Fruit fly (Drosophila melanogaster) whole organism, pupa: ENCODE results near the gene sesB.

ENCODE experiments used
- CG10348 ChIP-seq: fragments of 200-800 bp; sonication (Bioruptor generic); IDR thresholded peaks from 2 replicates; pipeline ENCODE4 v1.3.6; 2022; ENCODE audit warnings: missing biosample characterization, missing genetic modification characterization
- CG12605 ChIP-seq: fragments of 200-800 bp; sonication (Bioruptor generic); IDR thresholded peaks from 2 replicates; pipeline ENCODE4 v1.3.6; 2022; ENCODE audit warnings: missing biosample characterization, missing genetic modification characterization
- CG13204 ChIP-seq: fragments of 200-800 bp; sonication (Bioruptor generic); optimal IDR thresholded peaks from 2 replicates; lab custom pipeline; 2018; ENCODE audit warnings: missing biosample characterization, mild to moderate bottlenecking, missing genetic modification characterization, moderate library complexity
- CG14655 ChIP-seq: fragments of 200-800 bp; sonication (Bioruptor generic); optimal IDR thresholded peaks from 3 replicates; lab custom pipeline; 2017; ENCODE audit warnings: mild to moderate bottlenecking, missing biosample characterization, missing genetic modification reagents, missing genetic modification characterization
- CG15710 ChIP-seq: fragments of 200-800 bp; sonication (Bioruptor generic); optimal IDR thresholded peaks from 2 replicates; lab custom pipeline; 2018; ENCODE audit warnings: missing biosample characterization, mild to moderate bottlenecking, missing genetic modification characterization, moderate library complexity
- CG17806 ChIP-seq: fragments of 200-800 bp; sonication (Bioruptor generic); optimal IDR thresholded peaks from 2 replicates; lab custom pipeline; 2018; ENCODE audit warnings: missing biosample characterization, mild to moderate bottlenecking, missing genetic modification characterization, moderate library complexity
- CG32121 ChIP-seq: fragments of 200-800 bp; sonication (Bioruptor generic); IDR thresholded peaks from 2 replicates; pipeline ENCODE4 v1.3.6; 2022; ENCODE audit warnings: missing biosample characterization, missing genetic modification characterization
- CG34367 ChIP-seq: fragments of 200-800 bp; sonication (Bioruptor generic); optimal IDR thresholded peaks from 2 replicates; lab custom pipeline; 2018; ENCODE audit warnings: missing biosample characterization, mild to moderate bottlenecking, missing genetic modification characterization
- CG4496 ChIP-seq: fragments of 200-800 bp; sonication (Bioruptor generic); IDR thresholded peaks from 3 replicates; pipeline ENCODE4 v1.3.6; 2022; ENCODE audit warnings: missing biosample characterization, missing genetic modification characterization
- CG8159 ChIP-seq: fragments of 200-800 bp; sonication (Bioruptor generic); optimal IDR thresholded peaks from 3 replicates; lab custom pipeline; 2018; ENCODE audit warnings: missing biosample characterization, mild to moderate bottlenecking, missing genetic modification characterization, moderate library complexity
- CG8301 ChIP-seq: fragments of 200-800 bp; sonication (Bioruptor generic); optimal IDR thresholded peaks from 2 replicates; lab custom pipeline; 2018; ENCODE audit warnings: missing biosample characterization, mild to moderate bottlenecking, missing genetic modification characterization
- CG9948 ChIP-seq: fragments of 200-800 bp; sonication (Bioruptor generic); optimal IDR thresholded peaks from 2 replicates; lab custom pipeline; 2018; ENCODE audit warnings: missing biosample characterization, mild to moderate bottlenecking, missing genetic modification characterization, moderate library complexity
- D1 ChIP-seq: fragments of 200-800 bp; sonication (Bioruptor generic); optimal IDR thresholded peaks from 2 replicates; lab custom pipeline; 2018; ENCODE audit warnings: missing biosample characterization, mild to moderate bottlenecking, missing genetic modification characterization, moderate library complexity
- EcR ChIP-seq: fragments of 200-800 bp; sonication (Bioruptor generic); optimal IDR thresholded peaks from 3 replicates; lab custom pipeline; 2019; ENCODE audit warnings: missing biosample characterization, missing genetic modification characterization, mild to moderate bottlenecking, moderate library complexity, missing genetic modification reagents
- Ets98B ChIP-seq: fragments of 200-800 bp; sonication (Bioruptor generic); IDR thresholded peaks from 2 replicates; pipeline ENCODE4 v1.3.6; 2022; ENCODE audit warnings: missing biosample characterization, missing genetic modification characterization
- Pif1A ChIP-seq: fragments of 200-800 bp; sonication (Bioruptor generic); optimal IDR thresholded peaks from 3 replicates; lab custom pipeline; 2016; ENCODE audit warnings: missing biosample characterization, missing genetic modification characterization
- Pif1B ChIP-seq: fragments of 200-800 bp; sonication (Bioruptor generic); optimal IDR thresholded peaks from 3 replicates; lab custom pipeline; 2016; ENCODE audit warnings: missing biosample characterization, missing genetic modification characterization
- Snoo ChIP-seq: fragments of 200-800 bp; sonication (Bioruptor generic); optimal IDR thresholded peaks from 3 replicates; lab custom pipeline; 2017; ENCODE audit warnings: missing biosample characterization, mild to moderate bottlenecking, missing genetic modification characterization, inconsistent platforms
- fd96Ca ChIP-seq: fragments of 200-800 bp; sonication (Bioruptor generic); IDR thresholded peaks from 3 replicates; pipeline ENCODE4 v1.3.6; 2022; ENCODE audit warnings: missing biosample characterization, missing genetic modification characterization
- gl ChIP-seq: fragments of 200-800 bp; sonication (Bioruptor generic); optimal IDR thresholded peaks from 2 replicates; lab custom pipeline; 2018; ENCODE audit warnings: missing biosample characterization, mild to moderate bottlenecking, missing genetic modification characterization
- rn ChIP-seq: fragments of 200-800 bp; sonication (Bioruptor generic); IDR thresholded peaks from 2 replicates; pipeline ENCODE4 v1.3.6; 2022; ENCODE audit warnings: missing biosample characterization, missing genetic modification characterization

Gene sesB

dm6 chrX:10815511-10816080, 28.8 kb upstream of the sesB start:
- TF ChIP-seq Snoo (no peak), Pif1A (GFP tag; lab: Kevin White, UChicago) (no peak), CG12605 (no peak), CG17806 (tag; lab: Kevin White, UChicago) (no peak), CG14655 (GFP tag; lab: Kevin White, UChicago) (no peak), CG13204 (GFP tag; lab: Kevin White, UChicago) (no peak), gl (tag; lab: Kevin White, UChicago) (no peak), CG32121 (GFP tag; lab: Robert Waterston, UW) (no peak), CG10348 (no peak), rn (no peak), CG8159 (tag; lab: Kevin White, UChicago) (no peak), D1 (tag; lab: Kevin White, UChicago) (no peak), CG9948 (tag; lab: Kevin White, UChicago) (no peak), Ets98B (GFP tag; lab: Robert Waterston, UW) (no peak)

dm6 chrX:10814832-10815372, 28.1 kb upstream of the sesB start:
- TF ChIP-seq gl (tag; lab: Kevin White, UChicago) (no peak), Ets98B (GFP tag; lab: Robert Waterston, UW) (no peak), Snoo (no peak)
- TF ChIP-seq, all 21 proteins: peak for 0

- TF ChIP-seq CG12605 (peak; percentile 47; the same call in 1 of the 2 replicates), Ets98B (GFP tag; lab: Robert Waterston, UW) (peak; percentile 64), gl (tag; lab: Kevin White, UChicago) (no peak), CG4496 (peak; percentile 71; the same call in 2 of the 3 replicates), CG32121 (GFP tag; lab: Robert Waterston, UW) (peak; percentile 53; the same call in 1 of the 2 replicates), Pif1B (no peak), CG14655 (GFP tag; lab: Kevin White, UChicago) (no peak), fd96Ca (GFP tag; lab: Robert Waterston, UW) (peak; percentile 54; the same call in 1 of the 3 replicates)
Observed at dm6 chrX:10814113-10814512, 27.4 kb upstream of the sesB start.

DNA sequence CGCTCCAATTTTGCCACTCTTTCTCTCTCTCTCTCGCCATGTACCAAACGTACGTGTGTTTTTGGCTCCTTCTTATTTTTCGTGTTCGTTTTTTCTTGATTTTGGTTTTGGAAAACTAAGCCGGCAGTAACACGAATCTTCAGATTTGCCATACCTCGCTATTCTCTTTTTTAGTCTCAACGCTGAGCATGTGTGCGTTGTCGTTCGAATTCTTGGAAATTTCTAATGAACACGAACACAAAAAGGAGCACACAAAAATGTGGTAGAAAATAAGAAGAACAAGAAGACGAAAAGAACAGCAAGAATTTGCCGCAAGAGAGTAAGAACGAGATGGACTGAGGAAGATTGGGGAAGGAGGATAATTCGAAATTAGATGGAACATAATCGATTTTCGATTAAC, 21.9 kb upstream of the sesB start:
- TF ChIP-seq EcR (GFP tag; lab: Kevin White, UChicago) (no peak), Pif1A (GFP tag; lab: Kevin White, UChicago) (no peak), CG17806 (tag; lab: Kevin White, UChicago) (no peak), CG15710 (tag; lab: Kevin White, UChicago) (no peak), CG9948 (tag; lab: Kevin White, UChicago) (no peak), CG32121 (GFP tag; lab: Robert Waterston, UW) (no peak)
- TF ChIP-seq, all 21 proteins: peak for 0

DNA sequence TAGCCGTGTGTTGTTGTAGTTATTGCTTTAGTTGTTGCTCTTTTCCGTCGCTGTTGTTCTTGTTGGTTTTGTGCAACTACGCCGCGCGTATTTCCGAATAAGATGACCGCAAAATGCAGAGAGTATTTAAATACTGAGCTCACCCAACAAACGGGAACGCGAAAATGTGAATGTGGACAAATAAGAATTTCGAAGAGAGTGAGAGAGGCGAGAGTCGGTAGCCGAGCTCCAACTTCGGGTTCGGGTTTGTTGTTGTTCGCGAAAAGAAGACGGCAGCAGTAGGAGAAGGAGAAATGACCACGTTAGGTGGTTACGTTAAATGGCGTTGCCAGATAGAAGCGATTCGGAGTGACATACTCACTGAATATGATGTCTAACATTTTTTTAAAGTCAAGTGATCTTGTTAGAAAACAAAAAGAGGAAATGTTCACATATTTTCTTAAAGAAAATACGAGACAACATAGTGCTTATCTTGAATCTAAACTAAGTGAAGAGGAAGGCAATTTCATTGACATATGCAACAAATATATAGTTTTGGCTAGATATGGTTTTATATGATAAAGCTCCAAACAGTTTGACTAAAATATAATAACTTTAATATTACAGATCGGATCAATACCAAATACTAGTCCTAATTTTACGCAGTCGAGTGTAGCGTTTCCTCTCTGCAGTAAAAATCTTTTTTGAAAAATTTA, 20.1 kb upstream of the sesB start:
- TF ChIP-seq EcR (GFP tag; lab: Kevin White, UChicago): peak; percentile 11
- TF ChIP-seq fd96Ca (GFP tag; lab: Robert Waterston, UW): 0 out of 3 replicates have a peak, but pooled peaks have one; percentile 29
- peak; percentile 29 for TF ChIP-seq Pif1A (GFP tag; lab: Kevin White, UChicago)
- TF ChIP-seq CG9948 (tag; lab: Kevin White, UChicago): no peak
- TF ChIP-seq CG12605: peak; percentile 26; the same call in 1 of the 2 replicates
- 0 out of 3 replicates have a peak, but pooled peaks have one; percentile 24 for TF ChIP-seq CG4496
- TF ChIP-seq CG32121 (GFP tag; lab: Robert Waterston, UW): no peak; the same call in 1 of the 2 replicates

dm6 chrX:10805651-10806191, 19.0 kb upstream of the sesB start:
- peak; percentile 74 for TF ChIP-seq Ets98B (GFP tag; lab: Robert Waterston, UW)
- peak; percentile 72 for TF ChIP-seq Snoo
- TF ChIP-seq CG32121 (GFP tag; lab: Robert Waterston, UW): peak; percentile 83
- peak; percentile 69 for TF ChIP-seq CG14655 (GFP tag; lab: Kevin White, UChicago)
- TF ChIP-seq D1 (tag; lab: Kevin White, UChicago): peak; percentile 50
- TF ChIP-seq EcR (GFP tag; lab: Kevin White, UChicago): peak; percentile 63
- TF ChIP-seq CG8159 (tag; lab: Kevin White, UChicago): peak; percentile 81
- TF ChIP-seq CG17806 (tag; lab: Kevin White, UChicago): peak; percentile 69
- peak; percentile 92 for TF ChIP-seq CG4496
- peak; percentile 83 for TF ChIP-seq CG13204 (GFP tag; lab: Kevin White, UChicago)
- peak; percentile 80 for TF ChIP-seq CG15710 (tag; lab: Kevin White, UChicago)
- peak; percentile 47 for TF ChIP-seq CG9948 (tag; lab: Kevin White, UChicago)
- no peak for TF ChIP-seq CG10348
- TF ChIP-seq gl (tag; lab: Kevin White, UChicago): peak; percentile 95
- peak; percentile 57; the same call in 1 of the 2 replicates for TF ChIP-seq rn
- peak; percentile 80 for TF ChIP-seq Pif1B
- peak; percentile 93 for TF ChIP-seq CG12605
- peak; percentile 80 for TF ChIP-seq CG34367 (tag; lab: Kevin White, UChicago)
- TF ChIP-seq Pif1A (GFP tag; lab: Kevin White, UChicago): peak; percentile 81
- peak; percentile 50 for TF ChIP-seq CG8301 (tag; lab: Kevin White, UChicago)
- TF ChIP-seq fd96Ca (GFP tag; lab: Robert Waterston, UW): peak; percentile 76; the same call in 2 of the 3 replicates
